Worm (Caenorhabditis elegans) whole organism, young adult: ENCODE measurements around the gene lys-5.

ENCODE experiments used
- B0261.1 ChIP-seq: sonication (generic microtip); optimal IDR thresholded peaks from 2 replicates; lab custom pipeline; 2016; ENCODE audit warnings: mild to moderate bottlenecking, missing genetic modification characterization, moderate library complexity, missing compliant biosample characterization
- B0336.3 ChIP-seq: fragments of 200-800 bp; sonication (Bioruptor generic); IDR thresholded peaks from 2 replicates; pipeline ENCODE4 v1.3.6; 2022; ENCODE audit warnings: missing genetic modification characterization, missing compliant biosample characterization
- D2030.7 ChIP-seq: fragments of 200-800 bp; sonication (Bioruptor generic); IDR thresholded peaks from 2 replicates; pipeline ENCODE4 v1.3.6; 2022; ENCODE audit warnings: missing genetic modification reagents, missing genetic modification characterization, missing compliant biosample characterization
- F10E7.11 ChIP-seq: sonication (generic microtip); optimal IDR thresholded peaks from 2 replicates; lab custom pipeline; 2017; ENCODE audit warnings: mild to moderate bottlenecking, missing genetic modification characterization, moderate library complexity, missing compliant biosample characterization
- F37B4.10 ChIP-seq: fragments of 200-800 bp; sonication (Bioruptor generic); IDR thresholded peaks from 2 replicates; pipeline ENCODE4 v1.3.6; 2022; ENCODE audit warnings: missing genetic modification characterization, missing compliant biosample characterization
- F39B2.1 ChIP-seq: fragments of 200-800 bp; sonication (Bioruptor generic); IDR thresholded peaks from 2 replicates; pipeline ENCODE4 v1.3.6; 2022; ENCODE audit warnings: missing genetic modification reagents, missing genetic modification characterization, missing compliant biosample characterization
- K12H6.12 ChIP-seq: fragments of 200-800 bp; sonication (Bioruptor generic); optimal IDR thresholded peaks from 2 replicates; lab custom pipeline; 2018; ENCODE audit warnings: mild to moderate bottlenecking, missing genetic modification characterization, missing compliant biosample characterization
- Y56A3A.18 ChIP-seq: fragments of 200-800 bp; sonication (Bioruptor generic); IDR thresholded peaks from 2 replicates; pipeline ENCODE4 v1.3.6; 2022; ENCODE audit warnings: missing genetic modification reagents, missing genetic modification characterization, missing compliant biosample characterization
- Y67H2A.10 ChIP-seq: fragments of 200-800 bp; sonication (Bioruptor generic); conservative IDR thresholded peaks from 2 replicates; pipeline ENCODE4 v1.3.6; 2022; ENCODE audit warnings: missing genetic modification reagents, missing genetic modification characterization, missing compliant biosample characterization
- akir-1 ChIP-seq: fragments of 200-800 bp; sonication (Bioruptor generic); optimal IDR thresholded peaks from 2 replicates; lab custom pipeline; 2018; ENCODE audit warnings: mild to moderate bottlenecking, missing genetic modification characterization, moderate library complexity, missing compliant biosample characterization
- aptf-2 ChIP-seq: fragments of 200-800 bp; sonication (Bioruptor generic); conservative IDR thresholded peaks from 2 replicates; pipeline ENCODE4 v1.3.6; 2022; ENCODE audit warnings: missing genetic modification reagents, missing genetic modification characterization, missing compliant biosample characterization
- attf-3 ChIP-seq: fragments of 200-800 bp; sonication (Bioruptor generic); conservative IDR thresholded peaks from 2 replicates; pipeline ENCODE4 v1.3.6; 2022; ENCODE audit warnings: missing genetic modification reagents, missing genetic modification characterization, missing compliant biosample characterization
- attf-5 ChIP-seq: fragments of 200-800 bp; sonication (Bioruptor generic); optimal IDR thresholded peaks from 2 replicates; lab custom pipeline; 2018; ENCODE audit warnings: mild to moderate bottlenecking, missing genetic modification characterization, missing compliant biosample characterization
- bed-1 ChIP-seq: fragments of 200-800 bp; sonication (Bioruptor generic); IDR thresholded peaks from 2 replicates; pipeline ENCODE4 v1.3.6; 2022; ENCODE audit warnings: missing genetic modification reagents, missing genetic modification characterization, missing compliant biosample characterization
- cebp-1 ChIP-seq, 2 experiments: fragments of 200-800 bp in 1 of 2; sonication (Bioruptor generic) in 1 of 2; sonication (generic microtip) in 1 of 2; IDR thresholded peaks in 1 of 2; optimal IDR thresholded peaks in 1 of 2; 2 replicates each; pipeline versions ENCODE4 v1.3.6 to Lab custom; 2017 to 2022; ENCODE audit warnings: missing compliant biosample characterization in 2 of 2, missing genetic modification characterization in 2 of 2, mild to moderate bottlenecking in 1 of 2, missing genetic modification reagents in 1 of 2, moderate library complexity in 1 of 2
- ceh-27 ChIP-seq: fragments of 200-800 bp; sonication (Bioruptor generic); optimal IDR thresholded peaks from 2 replicates; lab custom pipeline; 2018; ENCODE audit warnings: mild to moderate bottlenecking, missing genetic modification characterization, moderate library complexity, missing compliant biosample characterization
- dox-1 ChIP-seq: fragments of 200-800 bp; sonication (Bioruptor generic); IDR thresholded peaks from 2 replicates; pipeline ENCODE4 v1.3.6; 2022; ENCODE audit warnings: missing genetic modification reagents, missing genetic modification characterization, missing compliant biosample characterization
- dpl-1 ChIP-seq: fragments of 150-350 bp; optimal IDR thresholded peaks from 2 replicates; lab custom pipeline; 2014; ENCODE audit warnings: missing biosample characterization, missing genetic modification reagents, missing genetic modification characterization
- egl-44 ChIP-seq: fragments of 200-800 bp; sonication (Bioruptor generic); IDR thresholded peaks from 2 replicates; pipeline ENCODE4 v1.3.6; 2022; ENCODE audit warnings: missing genetic modification reagents, missing genetic modification characterization, missing compliant biosample characterization
- egrh-3 ChIP-seq: fragments of 200-800 bp; sonication (Bioruptor generic); IDR thresholded peaks from 2 replicates; pipeline ENCODE4 v1.3.6; 2022; ENCODE audit warnings: missing genetic modification reagents, missing genetic modification characterization, missing compliant biosample characterization
- him-1 ChIP-seq: sonication (generic microtip); optimal IDR thresholded peaks from 2 replicates; lab custom pipeline; 2016; ENCODE audit warnings: missing genotype, missing genetic modification reagents, missing genetic modification characterization, missing compliant biosample characterization
- hlh-26 ChIP-seq: fragments of 200-800 bp; sonication (Bioruptor generic); conservative IDR thresholded peaks from 2 replicates; pipeline ENCODE4 v1.3.6; 2022; ENCODE audit warnings: missing genetic modification reagents, missing genetic modification characterization, missing compliant biosample characterization
- hrde-1 ChIP-seq: sonication (generic microtip); optimal IDR thresholded peaks from 2 replicates; lab custom pipeline; 2016; ENCODE audit warnings: missing genetic modification characterization, mild to moderate bottlenecking, missing compliant biosample characterization, moderate library complexity, missing genotype, missing genetic modification reagents, borderline replicate concordance
- hsf-1 ChIP-seq: fragments of 200-800 bp; sonication (Bioruptor generic); IDR thresholded peaks from 2 replicates; pipeline ENCODE4 v1.3.6; 2022; ENCODE audit warnings: missing genetic modification reagents, missing genetic modification characterization, missing compliant biosample characterization
- let-526 ChIP-seq: fragments of 200-800 bp; sonication (Bioruptor generic); IDR thresholded peaks from 2 replicates; pipeline ENCODE4 v1.3.6; 2022; ENCODE audit warnings: missing genetic modification reagents, missing genetic modification characterization, missing compliant biosample characterization
- lin-54 ChIP-seq: fragments of 200-800 bp; sonication (Bioruptor generic); optimal IDR thresholded peaks from 2 replicates; lab custom pipeline; 2018; ENCODE audit warnings: mild to moderate bottlenecking, missing genetic modification characterization, missing compliant biosample characterization
- mes-4 ChIP-seq: sonication (generic microtip); optimal IDR thresholded peaks from 2 replicates; lab custom pipeline; 2016; ENCODE audit warnings: missing genotype, missing genetic modification characterization, missing compliant biosample characterization
- mxl-1 ChIP-seq: sonication (generic microtip); optimal IDR thresholded peaks from 2 replicates; lab custom pipeline; 2016; ENCODE audit warnings: missing genetic modification characterization, missing compliant biosample characterization
- nfya-2 ChIP-seq: fragments of 200-800 bp; sonication (Bioruptor generic); IDR thresholded peaks from 2 replicates; pipeline ENCODE4 v1.3.6; 2022; ENCODE audit warnings: missing genetic modification reagents, missing genetic modification characterization, missing compliant biosample characterization
- nfyb-1 ChIP-seq: fragments of 200-800 bp; sonication (Bioruptor generic); IDR thresholded peaks from 2 replicates; pipeline ENCODE4 v1.3.6; 2022; ENCODE audit warnings: missing genetic modification reagents, missing genetic modification characterization, missing compliant biosample characterization
- nhr-179 ChIP-seq: sonication (generic microtip); optimal IDR thresholded peaks from 2 replicates; lab custom pipeline; 2016; ENCODE audit warnings: mild to moderate bottlenecking, missing genetic modification characterization, missing compliant biosample characterization
- nhr-80 ChIP-seq: sonication (generic microtip); optimal IDR thresholded peaks from 2 replicates; lab custom pipeline; 2016; ENCODE audit warnings: missing genetic modification characterization, missing compliant biosample characterization
- repo-1 ChIP-seq: sonication (generic microtip); optimal IDR thresholded peaks from 2 replicates; lab custom pipeline; 2017; ENCODE audit warnings: mild to moderate bottlenecking, missing genetic modification characterization, missing compliant biosample characterization
- rpc-1 ChIP-seq, 2 experiments: fragments of 150-350 bp in 1 of 2; sonication (generic microtip) in 1 of 2; optimal IDR thresholded peaks; 2 replicates each; lab custom pipeline; 2014 to 2018; ENCODE audit warnings: missing biosample characterization in 1 of 2, missing genetic modification characterization in 1 of 2, missing genetic modification reagents in 1 of 2, missing genotype in 1 of 2
- sdz-38 ChIP-seq: sonication (generic microtip); optimal IDR thresholded peaks from 2 replicates; lab custom pipeline; 2016; ENCODE audit warnings: missing genotype, missing genetic modification characterization, missing compliant biosample characterization
- sea-2 ChIP-seq: fragments of 200-800 bp; sonication (Bioruptor generic); IDR thresholded peaks from 2 replicates; pipeline ENCODE4 v1.3.6; 2022; ENCODE audit warnings: missing genetic modification characterization, missing compliant biosample characterization
- snpc-1.1 ChIP-seq: sonication (generic microtip); optimal IDR thresholded peaks from 2 replicates; lab custom pipeline; 2017; ENCODE audit warnings: missing genetic modification characterization, mild to moderate bottlenecking, missing compliant biosample characterization, antibody characterized with exemption, moderate library complexity, missing genotype, missing genetic modification reagents; ENCODE audit not compliant: insufficient read depth
- tbx-9 ChIP-seq: sonication (generic microtip); optimal IDR thresholded peaks from 2 replicates; lab custom pipeline; 2016; ENCODE audit warnings: borderline replicate concordance, missing genetic modification characterization, inconsistent platforms, missing compliant biosample characterization
- zfh-2 ChIP-seq: fragments of 200-800 bp; sonication (Bioruptor generic); conservative IDR thresholded peaks from 2 replicates; pipeline ENCODE4 v1.3.6; 2022; ENCODE audit warnings: missing genetic modification reagents, missing genetic modification characterization, missing compliant biosample characterization
- ztf-25 ChIP-seq: fragments of 200-800 bp; sonication (Bioruptor generic); IDR thresholded peaks from 2 replicates; pipeline ENCODE4 v1.3.6; 2022; ENCODE audit warnings: missing genetic modification reagents, missing genetic modification characterization, missing compliant biosample characterization
- ztf-26 ChIP-seq: sonication (generic microtip); optimal IDR thresholded peaks from 2 replicates; lab custom pipeline; 2017; ENCODE audit warnings: missing genetic modification characterization, missing compliant biosample characterization
- ztf-6 ChIP-seq: fragments of 200-800 bp; sonication (Bioruptor generic); IDR thresholded peaks from 2 replicates; pipeline ENCODE4 v1.3.6; 2022; ENCODE audit warnings: missing genetic modification reagents, missing genetic modification characterization, missing compliant biosample characterization

Gene lys-5

ce11 chrIV:11592165-11592564 is 33.2 kb downstream of the lys-5 start, which contains the start of gene spe-36:
Gene spe-36, minus strand, starts transcription at chrIV:11592265.
- no peak for TF ChIP-seq hsf-1 (GFP tag; lab: Robert Waterston, UW)
- no peak for TF ChIP-seq D2030.7
- no peak for TF ChIP-seq ztf-25 (GFP tag; lab: Robert Waterston, UW)
- TF ChIP-seq let-526 (GFP tag; lab: Robert Waterston, UW): no peak
- TF ChIP-seq rpc-1 (optimal IDR thresholded peaks at IDR 0.05; lab: Kevin White, UChicago): no peak
- TF ChIP-seq rpc-1 (tag; optimal IDR thresholded peaks at IDR 0.05; lab: Kevin White, UChicago): no peak
- TF ChIP-seq attf-5 (GFP tag; lab: Kevin White, UChicago): no peak
- no peak for TF ChIP-seq ztf-26 (tag; lab: Kevin White, UChicago)
- TF ChIP-seq nhr-179: no peak
- no peak for TF ChIP-seq ztf-6
- TF ChIP-seq, all 124 proteins: peak for 0

ce11 chrIV:11586484-11586883 is 38.9 kb downstream of the lys-5 start:
- TF ChIP-seq ztf-6: no peak
- peak; percentile 0 for TF ChIP-seq repo-1 (tag; lab: Kevin White, UChicago)

- TF ChIP-seq ceh-27 (GFP tag; lab: Kevin White, UChicago) (no peak), F39B2.1 (GFP tag; lab: Robert Waterston, UW) (no peak), dox-1 (GFP tag; lab: Robert Waterston, UW) (peak; percentile 21; the same call in 1 of the 2 replicates), mxl-1 (tag; lab: Kevin White, UChicago) (no peak), attf-3 (GFP tag; lab: Robert Waterston, UW) (0 out of 2 replicates have a peak, but pooled peaks have one; percentile 21), D2030.7 (no peak), akir-1 (GFP tag; lab: Kevin White, UChicago) (no peak), him-1 (tag; lab: Kevin White, UChicago) (no peak), F10E7.11 (tag; lab: Kevin White, UChicago) (no peak), tbx-9 (no peak), cebp-1 (GFP tag; IDR thresholded peaks at IDR 0.05; lab: Robert Waterston, UW) (no peak), cebp-1 (tag; optimal IDR thresholded peaks at IDR 0.05; lab: Kevin White, UChicago) (peak; percentile 52), B0261.1 (tag; lab: Kevin White, UChicago) (no peak), K12H6.12 (no peak), hlh-26 (GFP tag; lab: Robert Waterston, UW) (no peak), ztf-26 (tag; lab: Kevin White, UChicago) (no peak), sdz-38 (no peak), zfh-2 (GFP tag; lab: Robert Waterston, UW) (no peak), nhr-80 (peak; percentile 53), egrh-3 (GFP tag; lab: Robert Waterston, UW) (no peak), Y67H2A.10 (GFP tag; lab: Robert Waterston, UW) (no peak)
Measured at ce11 chrIV:11584853-11585252, 40.5 kb downstream of the lys-5 start.

ce11 chrIV:11583906-11584378 is 41.4 kb downstream of the lys-5 start, which contains the start of gene F12F6.1:
Gene F12F6.1, plus strand, starts transcription at chrIV:11583956.
- peak; percentile 96 for TF ChIP-seq zfh-2 (GFP tag; lab: Robert Waterston, UW)
- TF ChIP-seq nhr-80: peak; percentile 7
- TF ChIP-seq hrde-1: no peak
- TF ChIP-seq bed-1 (GFP tag; lab: Robert Waterston, UW): 0 out of 2 replicates have a peak, but pooled peaks have one; percentile 57
- TF ChIP-seq hsf-1 (GFP tag; lab: Robert Waterston, UW): no peak
- TF ChIP-seq egl-44 (GFP tag; lab: Robert Waterston, UW): 0 out of 2 replicates have a peak, but pooled peaks have one; percentile 47
- no peak for TF ChIP-seq mes-4 (tag; lab: Kevin White, UChicago)
- no peak for TF ChIP-seq repo-1 (tag; lab: Kevin White, UChicago)
- TF ChIP-seq nfya-2: 0 out of 2 replicates have a peak, but pooled peaks have one; percentile 18
- no peak for TF ChIP-seq nfyb-1 (GFP tag; lab: Robert Waterston, UW)
- no peak for TF ChIP-seq cebp-1 (GFP tag; IDR thresholded peaks at IDR 0.05; lab: Robert Waterston, UW)
- peak; percentile 5 for TF ChIP-seq cebp-1 (tag; optimal IDR thresholded peaks at IDR 0.05; lab: Kevin White, UChicago)
- TF ChIP-seq D2030.7: no peak
- TF ChIP-seq aptf-2 (GFP tag; lab: Robert Waterston, UW): no peak
- TF ChIP-seq sea-2 (GFP tag; lab: Robert Waterston, UW): 0 out of 2 replicates have a peak, but pooled peaks have one; percentile 33
- TF ChIP-seq lin-54 (GFP tag; lab: Kevin White, UChicago): no peak
- TF ChIP-seq dpl-1 (GFP tag; lab: Kevin White, UChicago): no peak
- no peak for TF ChIP-seq B0336.3 (GFP tag; lab: Robert Waterston, UW)
- TF ChIP-seq Y56A3A.18 (GFP tag; lab: Robert Waterston, UW): no peak
- TF ChIP-seq F37B4.10 (GFP tag; lab: Robert Waterston, UW): 0 out of 2 replicates have a peak, but pooled peaks have one; percentile 16
- TF ChIP-seq snpc-1.1 (tag; lab: Kevin White, UChicago): no peak
